Fruit fly (Drosophila melanogaster): Measurements from ENCODE around the gene ato.

Gene ato

DNA sequence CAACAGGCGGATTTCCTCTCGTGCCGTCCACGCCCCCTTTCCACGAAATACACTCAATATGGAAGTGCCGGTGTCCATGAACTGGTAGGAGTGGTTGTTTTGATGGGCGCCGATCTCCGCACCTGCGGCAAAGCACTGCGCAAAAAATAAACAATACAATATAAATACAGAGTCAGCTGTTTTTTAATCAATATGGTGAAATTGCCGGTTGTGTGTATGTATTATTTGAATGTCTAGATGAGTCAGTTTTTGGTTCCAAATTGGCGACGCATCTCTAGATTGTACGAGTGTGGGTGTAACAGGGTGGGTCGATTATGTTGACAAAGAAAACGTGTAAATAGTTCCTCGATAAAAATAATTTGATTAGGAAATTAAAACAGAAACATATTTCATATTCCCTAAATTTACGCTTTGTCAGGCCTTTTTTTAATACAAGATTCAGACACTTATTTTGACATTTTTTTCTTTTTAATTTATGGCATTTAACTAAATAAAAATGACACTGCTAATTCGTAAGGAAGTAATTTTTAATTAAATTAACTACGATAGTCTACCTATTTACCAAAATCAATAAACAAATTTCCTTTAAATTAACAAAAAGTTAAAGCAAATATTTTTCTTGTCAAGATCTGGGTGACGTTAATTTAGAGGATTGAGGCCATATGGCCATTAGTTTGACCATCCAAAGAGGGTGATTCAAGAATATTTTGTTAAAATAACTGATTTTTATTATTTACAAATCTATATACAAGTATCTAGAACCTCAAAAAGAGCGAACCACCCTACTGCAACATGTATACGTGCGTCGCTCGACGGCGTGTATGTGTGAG lies 38.2 kb upstream of the ato start (continued):
- TF ChIP-seq CG32006 (GFP tag; optimal IDR thresholded peaks at IDR 0.05): peak; percentile 95
- peak; percentile 88 for TF ChIP-seq CG3032 (tag; optimal IDR thresholded peaks at IDR 0.05)
- TF ChIP-seq Lpt (GFP tag; optimal IDR thresholded peaks at IDR 0.05): peak; percentile 68
- TF ChIP-seq Ets21C (GFP tag; optimal IDR thresholded peaks at IDR 0.05): peak; percentile 68
- TF ChIP-seq Hr39 (GFP tag; optimal IDR thresholded peaks at IDR 0.05): peak; percentile 83
- peak; percentile 79 for TF ChIP-seq CG8319 (GFP tag; optimal IDR thresholded peaks at IDR 0.05)
- peak; percentile 90 for TF ChIP-seq achi (GFP tag; optimal IDR thresholded peaks at IDR 0.05)
- TF ChIP-seq spab (GFP tag; optimal IDR thresholded peaks at IDR 0.05): peak; percentile 84
- peak; percentile 86 for TF ChIP-seq Sox14 (GFP tag; optimal IDR thresholded peaks at IDR 0.05)
- TF ChIP-seq CG11902 (GFP tag; optimal IDR thresholded peaks at IDR 0.05): peak; percentile 69
- peak; percentile 86 for TF ChIP-seq CG8119 (GFP tag; IDR thresholded peaks at IDR 0.05)
- peak; percentile 75 for TF ChIP-seq cyc (GFP tag; optimal IDR thresholded peaks at IDR 0.05)
- TF ChIP-seq CG34406 (GFP tag; optimal IDR thresholded peaks at IDR 0.05): peak; percentile 92
- peak; percentile 77 for TF ChIP-seq CG7368 (GFP tag; optimal IDR thresholded peaks at IDR 0.05)
- TF ChIP-seq CG11762 (GFP tag; optimal IDR thresholded peaks at IDR 0.05; ENCODE audit: insufficient read depth): peak; percentile 83
- TF ChIP-seq CG11294 (GFP tag; IDR thresholded peaks at IDR 0.05): peak; percentile 40; the same call in 1 of the 2 replicates
- TF ChIP-seq CG3919 (GFP tag; optimal IDR thresholded peaks at IDR 0.05): peak; percentile 91
- peak; percentile 69 for TF ChIP-seq CG6854 (GFP tag; optimal IDR thresholded peaks at IDR 0.05)
- peak; percentile 88 for TF ChIP-seq CG8632 (GFP tag; optimal IDR thresholded peaks at IDR 0.05)
- TF ChIP-seq ss (GFP tag; optimal IDR thresholded peaks at IDR 0.05): peak; percentile 83 to 89
- TF ChIP-seq Eip78C (GFP tag): peak; percentile 99
- TF ChIP-seq CG6163 (GFP tag; IDR thresholded peaks at IDR 0.05): peak; percentile 74
- TF ChIP-seq Gug (GFP tag; IDR thresholded peaks at IDR 0.05): peak; percentile 43
- TF ChIP-seq CG6792 (GFP tag; optimal IDR thresholded peaks at IDR 0.05): peak; percentile 86

dm6 chr3R:8240302-8240682 lies 37.6 kb upstream of the ato start, which contains the start of gene Ada2b:
TSS of gene Ada2b (minus strand) at chr3R:8240515.
- TF ChIP-seq spab (GFP tag; optimal IDR thresholded peaks at IDR 0.05): no peak
- TF ChIP-seq CG6854 (GFP tag; optimal IDR thresholded peaks at IDR 0.05): no peak
- peak; percentile 22 for TF ChIP-seq dsx (GFP tag; optimal IDR thresholded peaks at IDR 0.05; ENCODE audit: poor library complexity, severe bottlenecking)

- TF ChIP-seq dsx (GFP tag; optimal IDR thresholded peaks at IDR 0.05; ENCODE audit: poor library complexity, severe bottlenecking) (peak; percentile 46), spab (GFP tag; optimal IDR thresholded peaks at IDR 0.05) (no peak), CG6808 (GFP tag; optimal IDR thresholded peaks at IDR 0.05) (peak; percentile 30), acj6 (GFP tag; optimal IDR thresholded peaks at IDR 0.05) (peak; percentile 74), CG8119 (GFP tag; IDR thresholded peaks at IDR 0.05) (no peak; the same call in 2 of the 3 replicates), CG9139 (GFP tag; optimal IDR thresholded peaks at IDR 0.05) (no peak), CG4318 (GFP tag; optimal IDR thresholded peaks at IDR 0.05) (no peak), Sox15 (GFP tag; optimal IDR thresholded peaks at IDR 0.05) (peak; percentile 9), CG11902 (GFP tag; optimal IDR thresholded peaks at IDR 0.05) (peak; percentile 26), CG16779 (tag; optimal IDR thresholded peaks at IDR 0.05) (no peak), CG11294 (GFP tag; IDR thresholded peaks at IDR 0.05) (no peak), svp (GFP tag) (no peak), CG3032 (tag; optimal IDR thresholded peaks at IDR 0.05) (peak; percentile 59), CG8632 (GFP tag; optimal IDR thresholded peaks at IDR 0.05) (no peak), Eip78C (GFP tag) (peak; percentile 89), CG6163 (GFP tag; IDR thresholded peaks at IDR 0.05) (peak; percentile 55; the same call in 2 of the 3 replicates), esn (GFP tag; optimal IDR thresholded peaks at IDR 0.05) (peak; percentile 81), CG10669 (GFP tag; optimal IDR thresholded peaks at IDR 0.05) (no peak), fd59A (GFP tag; optimal IDR thresholded peaks at IDR 0.05) (no peak), Blimp-1 (GFP tag; optimal IDR thresholded peaks at IDR 0.05) (peak; percentile 99), Ets21C (GFP tag; optimal IDR thresholded peaks at IDR 0.05) (peak; percentile 51), Met (GFP tag; optimal IDR thresholded peaks at IDR 0.05) (no peak), CG10631 (GFP tag; optimal IDR thresholded peaks at IDR 0.05) (peak; percentile 68), CG8319 (GFP tag; optimal IDR thresholded peaks at IDR 0.05) (peak; percentile 33), CG6854 (GFP tag; optimal IDR thresholded peaks at IDR 0.05) (no peak), ss (GFP tag; optimal IDR thresholded peaks at IDR 0.05) (peak; percentile 33 to 50), Sox14 (GFP tag; optimal IDR thresholded peaks at IDR 0.05) (peak; percentile 65), Hr38 (GFP tag; optimal IDR thresholded peaks at IDR 0.05) (no peak), Hr39 (GFP tag; optimal IDR thresholded peaks at IDR 0.05) (peak; percentile 40), Sox102F (GFP tag; optimal IDR thresholded peaks at IDR 0.05) (no peak), CG6276 (GFP tag; optimal IDR thresholded peaks at IDR 0.05) (no peak), net (GFP tag; optimal IDR thresholded peaks at IDR 0.05) (no peak), dac (GFP tag; optimal IDR thresholded peaks at IDR 0.05) (no peak), eg (GFP tag; IDR thresholded peaks at IDR 0.05) (no peak)
These were observed 34.1 kb upstream of the ato start, which contains the start of the genes CG9636, CG18749 and CG33722 for dm6 chr3R:8243720-8244119. TSS of gene CG9636 (minus strand) at chr3R:8243792. TSS of gene CG18749 (plus strand) at chr3R:8244055. TSS of gene CG33722 (plus strand) at chr3R:8244055.

Data from whole organism, prepupa.